Fruit fly (Drosophila melanogaster): Measurements from ENCODE around the gene SH3PX1.
A peak's percentile ranks its signal among the peaks of the same experiment; 100 is the strongest.

SH3PX1 gene

DNA sequence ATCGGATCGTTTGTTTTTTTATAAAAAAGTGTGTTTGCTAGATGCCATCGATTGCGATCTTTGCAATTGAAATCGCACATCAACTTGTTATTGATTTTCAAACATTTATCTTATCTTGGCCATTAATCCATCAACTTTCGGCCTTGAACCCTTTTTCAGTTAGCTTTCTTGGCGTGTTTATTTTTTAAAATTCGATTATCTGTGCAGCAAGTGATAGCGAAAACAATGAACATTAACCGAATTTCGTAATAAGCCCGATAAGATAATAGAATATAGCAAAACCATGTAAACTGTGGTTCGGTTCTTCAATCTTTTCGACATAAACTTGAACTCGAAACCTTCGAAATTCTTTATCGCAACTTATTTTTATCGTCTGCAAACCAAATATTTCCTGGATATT is 39.3 kb downstream of the SH3PX1 start (continued):
- TF ChIP-seq Hr78 (GFP tag; optimal IDR thresholded peaks at IDR 0.05) (peak in 1 of 2 experiments; percentile 56), mirr (GFP tag; optimal IDR thresholded peaks at IDR 0.05) (peak; percentile 89), Eip74EF (GFP tag; optimal IDR thresholded peaks at IDR 0.05) (no peak), exex (tag; optimal IDR thresholded peaks at IDR 0.05) (peak; percentile 70), chinmo (GFP tag; IDR thresholded peaks at IDR 0.05; ENCODE audit: partially characterized antibody) (0 out of 4 replicates have a peak, but pooled peaks have one; percentile 4)

DNA sequence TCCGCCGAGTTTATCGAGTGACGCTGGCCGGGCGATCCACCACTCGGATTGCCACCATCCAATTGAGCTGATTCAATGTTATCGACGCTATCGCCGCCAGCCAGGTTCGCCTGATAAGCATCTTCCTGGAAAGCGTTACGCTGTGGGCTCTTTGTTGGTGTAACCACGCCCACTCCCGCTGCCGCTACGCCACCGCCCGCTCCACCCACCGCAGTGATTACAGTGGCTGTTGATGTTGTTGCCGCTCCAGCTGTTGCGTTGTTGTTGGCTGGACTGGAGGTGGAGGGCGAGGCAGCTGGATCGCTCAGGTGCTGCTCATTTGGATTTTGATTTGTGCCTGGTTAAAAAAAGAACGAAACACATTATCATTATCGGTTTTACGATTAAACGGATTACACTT is 42.3 kb downstream of the SH3PX1 start:
- 0 out of 2 replicates have a peak, but pooled peaks have one; percentile 8 for TF ChIP-seq bbx (GFP tag; IDR thresholded peaks at IDR 0.05; ENCODE audit: partially characterized antibody)
- TF ChIP-seq twi (tag; optimal IDR thresholded peaks at IDR 0.05) = no peak
- TF ChIP-seq D19B (GFP tag; optimal IDR thresholded peaks at IDR 0.05) = no peak
- TF ChIP-seq CG10366 (GFP tag; IDR thresholded peaks at IDR 0.05) = no peak
- TF ChIP-seq sisA (GFP tag; IDR thresholded peaks at IDR 0.05) = no peak
- no peak for TF ChIP-seq Dll (GFP tag; IDR thresholded peaks at IDR 0.05; ENCODE audit: partially characterized antibody)
- TF ChIP-seq fd3F (GFP tag; optimal IDR thresholded peaks at IDR 0.05) = no peak
- TF ChIP-seq Max (GFP tag; optimal IDR thresholded peaks at IDR 0.05) = no peak
- TF ChIP-seq Adf1 (GFP tag; IDR thresholded peaks at IDR 0.05) = peak; percentile 51; the same call in 1 of the 2 replicates
- TF ChIP-seq CG13296 (GFP tag; optimal IDR thresholded peaks at IDR 0.05) = no peak
- TF ChIP-seq CkIIα-i1 (GFP tag; IDR thresholded peaks at IDR 0.05) = no peak
- TF ChIP-seq dpn (GFP tag; optimal IDR thresholded peaks at IDR 0.05) = no peak
- no peak for TF ChIP-seq toy (GFP tag; IDR thresholded peaks at IDR 0.05)
- no peak for TF ChIP-seq gem (tag; optimal IDR thresholded peaks at IDR 0.05)
- no peak for TF ChIP-seq CG18599 (GFP tag; optimal IDR thresholded peaks at IDR 0.05)
- no peak for TF ChIP-seq ken (GFP tag; IDR thresholded peaks at IDR 0.05)
- no peak for TF ChIP-seq Dfd (GFP tag; optimal IDR thresholded peaks at IDR 0.05)
- no peak for TF ChIP-seq Sox100B (GFP tag; optimal IDR thresholded peaks at IDR 0.05)
- TF ChIP-seq ab (GFP tag; optimal IDR thresholded peaks at IDR 0.05) = no peak
- no peak for TF ChIP-seq CG2202 (tag; optimal IDR thresholded peaks at IDR 0.05)
- TF ChIP-seq sug (tag; optimal IDR thresholded peaks at IDR 0.05) = peak; percentile 83
- TF ChIP-seq CG9215 (GFP tag; IDR thresholded peaks at IDR 0.05) = no peak
- TF ChIP-seq CG10274 (GFP tag; optimal IDR thresholded peaks at IDR 0.05) = no peak
- TF ChIP-seq CG16863 (GFP tag; optimal IDR thresholded peaks at IDR 0.05) = no peak
- peak; percentile 39; the same call in 1 of the 2 replicates for TF ChIP-seq sens-2 (GFP tag; IDR thresholded peaks at IDR 0.05)
- no peak for TF ChIP-seq Lpt (GFP tag; optimal IDR thresholded peaks at IDR 0.05)
- TF ChIP-seq CG12104 (GFP tag; optimal IDR thresholded peaks at IDR 0.05) = no peak
- no peak for TF ChIP-seq HLHmδ (GFP tag; optimal IDR thresholded peaks at IDR 0.05)
- no peak for TF ChIP-seq dmrt99B (tag; optimal IDR thresholded peaks at IDR 0.05)
- no peak for TF ChIP-seq pum (GFP tag; optimal IDR thresholded peaks at IDR 0.05)
- TF ChIP-seq jing (GFP tag; optimal IDR thresholded peaks at IDR 0.05) = no peak
- no peak for TF ChIP-seq CG4730 (GFP tag; IDR thresholded peaks at IDR 0.05)
- TF ChIP-seq CG2678 (tag; optimal IDR thresholded peaks at IDR 0.05) = no peak
- TF ChIP-seq knrl (GFP tag; IDR thresholded peaks at IDR 0.05; ENCODE audit: partially characterized antibody) = no peak
- no peak for TF ChIP-seq Pdp1 (GFP tag; optimal IDR thresholded peaks at IDR 0.05)
- TF ChIP-seq CG11093 (GFP tag; IDR thresholded peaks at IDR 0.05) = no peak
- TF ChIP-seq YL-1 (GFP tag; optimal IDR thresholded peaks at IDR 0.05) = no peak
- TF ChIP-seq mirr (GFP tag; optimal IDR thresholded peaks at IDR 0.05) = no peak
- TF ChIP-seq Hey (tag; optimal IDR thresholded peaks at IDR 0.05) = peak; percentile 51
- no peak for TF ChIP-seq CG8359 (GFP tag; optimal IDR thresholded peaks at IDR 0.05; ENCODE audit: borderline replicate concordance)
- peak; percentile 61 for TF ChIP-seq cwo (GFP tag; optimal IDR thresholded peaks at IDR 0.05)
- no peak for TF ChIP-seq Ssrp (tag; optimal IDR thresholded peaks at IDR 0.05)
- no peak for TF ChIP-seq hb (GFP tag; IDR thresholded peaks at IDR 0.05; ENCODE audit: partially characterized antibody)
- TF ChIP-seq CG14860 (GFP tag; IDR thresholded peaks at IDR 0.05; ENCODE audit: partially characterized antibody) = no peak

Data from whole organism, embryonic.